Worm (Caenorhabditis elegans) whole organism, mixed stage, embryonic: ENCODE data around the gene mlc-3.

Experiments
- M03D4.4 ChIP-seq: sonication (generic microtip); optimal IDR thresholded peaks from 2 replicates; lab custom pipeline; 2017; ENCODE audit warnings: mild to moderate bottlenecking, missing genetic modification characterization, missing compliant biosample characterization
- bed-3 ChIP-seq: fragments of 200-800 bp; sonication (Bioruptor generic); optimal IDR thresholded peaks from 3 replicates; lab custom pipeline; 2018; ENCODE audit warnings: mild to moderate bottlenecking, missing genetic modification characterization, moderate library complexity, missing compliant biosample characterization
- blmp-1 ChIP-seq: fragments of 150-350 bp; optimal IDR thresholded peaks from 2 replicates; lab custom pipeline; 2014; ENCODE audit warnings: missing biosample characterization, missing genetic modification characterization
- ceh-39 ChIP-seq: fragments of 150-350 bp; optimal IDR thresholded peaks from 2 replicates; lab custom pipeline; 2014; ENCODE audit warnings: missing biosample characterization, missing genetic modification characterization
- ceh-43 ChIP-seq: fragments of 200-800 bp; sonication (Bioruptor generic); optimal IDR thresholded peaks from 2 replicates; lab custom pipeline; 2018; ENCODE audit warnings: mild to moderate bottlenecking, missing genetic modification characterization, moderate library complexity, missing compliant biosample characterization
- ceh-83 ChIP-seq: fragments of 200-800 bp; sonication (Bioruptor generic); optimal IDR thresholded peaks from 2 replicates; lab custom pipeline; 2018; ENCODE audit warnings: mild to moderate bottlenecking, missing genetic modification characterization, missing compliant biosample characterization
- ces-1 ChIP-seq: fragments of 150-350 bp; optimal IDR thresholded peaks from 2 replicates; lab custom pipeline; 2014; ENCODE audit warnings: missing biosample characterization, missing genetic modification reagents, missing genetic modification characterization
- cnd-1 ChIP-seq: fragments of 200-800 bp; sonication (Bioruptor generic); optimal IDR thresholded peaks from 2 replicates; lab custom pipeline; 2018; ENCODE audit warnings: mild to moderate bottlenecking, missing genetic modification characterization, missing compliant biosample characterization
- drap-1 ChIP-seq: fragments of 200-800 bp; sonication (Bioruptor generic); optimal IDR thresholded peaks from 3 replicates; lab custom pipeline; 2018; ENCODE audit warnings: mild to moderate bottlenecking, missing genetic modification characterization, missing compliant biosample characterization
- elt-1 ChIP-seq: sonication (generic microtip); optimal IDR thresholded peaks from 2 replicates; lab custom pipeline; 2017; ENCODE audit warnings: missing genetic modification characterization, mild to moderate bottlenecking, missing compliant biosample characterization, antibody characterized with exemption, moderate library complexity, borderline replicate concordance; ENCODE audit not compliant: insufficient read depth
- elt-3 ChIP-seq: fragments of 150-350 bp; optimal IDR thresholded peaks from 2 replicates; lab custom pipeline; 2014; ENCODE audit warnings: missing biosample characterization, missing genetic modification characterization
- flh-1 ChIP-seq: fragments of 200-800 bp; sonication (Bioruptor generic); optimal IDR thresholded peaks from 2 replicates; lab custom pipeline; 2018; ENCODE audit warnings: mild to moderate bottlenecking, missing genetic modification characterization, moderate library complexity, missing compliant biosample characterization
- ham-2 ChIP-seq: fragments of 200-800 bp; sonication (Bioruptor generic); optimal IDR thresholded peaks from 2 replicates; lab custom pipeline; 2018; ENCODE audit warnings: mild to moderate bottlenecking, missing genetic modification characterization, missing compliant biosample characterization
- hlh-1 ChIP-seq: fragments of 150-350 bp; optimal IDR thresholded peaks from 2 replicates; lab custom pipeline; 2014; ENCODE audit warnings: missing biosample characterization, missing genetic modification reagents, missing genetic modification characterization
- lin-13 ChIP-seq: fragments of 150-350 bp; optimal IDR thresholded peaks from 2 replicates; lab custom pipeline; 2014; ENCODE audit warnings: missing biosample characterization, missing genetic modification characterization
- lin-32 ChIP-seq: fragments of 200-800 bp; sonication (Bioruptor generic); optimal IDR thresholded peaks from 2 replicates; lab custom pipeline; 2018; ENCODE audit warnings: mild to moderate bottlenecking, missing genetic modification characterization, missing compliant biosample characterization
- lsy-2 ChIP-seq: fragments of 150-350 bp; optimal IDR thresholded peaks from 2 replicates; lab custom pipeline; 2014; ENCODE audit warnings: missing biosample characterization, missing genetic modification characterization
- mab-5 ChIP-seq: fragments of 150-350 bp; optimal IDR thresholded peaks from 2 replicates; lab custom pipeline; 2014; ENCODE audit warnings: missing biosample characterization, missing genetic modification characterization
- mep-1 ChIP-seq: fragments of 150-350 bp; optimal IDR thresholded peaks from 2 replicates; lab custom pipeline; 2017; ENCODE audit warnings: missing biosample characterization, missing genetic modification reagents, missing genetic modification characterization, inconsistent platforms
- mls-2 ChIP-seq: sonication (generic microtip); optimal IDR thresholded peaks from 2 replicates; lab custom pipeline; 2016; ENCODE audit warnings: mild to moderate bottlenecking, missing genetic modification characterization, moderate library complexity, missing compliant biosample characterization
- nhr-12 ChIP-seq: fragments of 150-350 bp; optimal IDR thresholded peaks from 2 replicates; lab custom pipeline; 2014; ENCODE audit warnings: missing biosample characterization, missing genetic modification characterization
- nhr-2 ChIP-seq: fragments of 150-350 bp; optimal IDR thresholded peaks from 2 replicates; lab custom pipeline; 2014; ENCODE audit warnings: missing biosample characterization, missing genetic modification characterization
- nhr-237 ChIP-seq: fragments of 150-350 bp; optimal IDR thresholded peaks from 2 replicates; lab custom pipeline; 2014; ENCODE audit warnings: missing biosample characterization, missing genetic modification characterization
- nhr-76 ChIP-seq: sonication (generic microtip); optimal IDR thresholded peaks from 2 replicates; lab custom pipeline; 2017; ENCODE audit warnings: missing biosample characterization, missing genetic modification characterization
- pha-4 ChIP-seq: fragments of 150-350 bp; optimal IDR thresholded peaks from 2 replicates; lab custom pipeline; 2018; ENCODE audit warnings: missing biosample characterization, missing genetic modification reagents, missing genetic modification characterization
- snpc-4 ChIP-seq: fragments of 150-350 bp; optimal IDR thresholded peaks from 2 replicates; lab custom pipeline; 2014; ENCODE audit warnings: missing biosample characterization, missing genetic modification characterization
- sptf-1 ChIP-seq: sonication (generic microtip); optimal IDR thresholded peaks from 2 replicates; lab custom pipeline; 2017; ENCODE audit warnings: mild to moderate bottlenecking, missing genetic modification characterization, moderate library complexity, missing compliant biosample characterization
- tbx-8 ChIP-seq: fragments of 200-800 bp; sonication (Bioruptor generic); optimal IDR thresholded peaks from 2 replicates; lab custom pipeline; 2018; ENCODE audit warnings: mild to moderate bottlenecking, missing genetic modification characterization, moderate library complexity, missing compliant biosample characterization
- unc-120 ChIP-seq: sonication (generic microtip); optimal IDR thresholded peaks from 2 replicates; lab custom pipeline; 2017; ENCODE audit warnings: missing genetic modification characterization, missing compliant biosample characterization; ENCODE audit not compliant: poor library complexity, severe bottlenecking
- unc-39 ChIP-seq: fragments of 150-350 bp; optimal IDR thresholded peaks from 2 replicates; lab custom pipeline; 2014; ENCODE audit warnings: missing biosample characterization, missing genetic modification characterization
- unc-62 ChIP-seq: fragments of 150-350 bp; optimal IDR thresholded peaks from 2 replicates; lab custom pipeline; 2014; ENCODE audit warnings: missing biosample characterization, missing genetic modification reagents, missing genetic modification characterization
- zip-8 ChIP-seq: fragments of 150-350 bp; optimal IDR thresholded peaks from 2 replicates; lab custom pipeline; 2014; ENCODE audit warnings: missing biosample characterization, missing genetic modification characterization
- ztf-11 ChIP-seq: fragments of 150-350 bp; optimal IDR thresholded peaks from 2 replicates; lab custom pipeline; 2014; ENCODE audit warnings: missing biosample characterization, missing genetic modification characterization

mlc-3 gene

DNA sequence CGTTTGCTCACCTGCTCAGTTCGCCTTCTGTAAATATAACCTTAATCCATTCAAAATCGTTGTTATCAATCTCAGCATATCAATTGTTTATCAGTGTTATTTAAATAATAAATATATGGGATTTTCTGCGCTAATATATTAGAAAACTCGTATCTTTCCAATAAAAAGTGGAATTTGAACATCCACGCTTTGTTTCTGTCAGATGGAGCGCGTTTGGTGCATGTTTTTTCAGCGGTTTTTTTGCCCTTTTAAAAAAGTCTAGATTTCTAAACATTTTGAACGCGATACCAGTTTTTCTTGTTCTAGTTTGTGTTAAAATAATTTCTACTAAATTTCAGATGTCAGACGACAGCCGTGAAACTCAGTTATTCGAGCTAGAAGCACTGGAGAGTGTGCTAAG lies 22.1 kb downstream of the mlc-3 start, which contains the start of gene F56D2.2:
TSS of gene F56D2.2 (plus strand) at position 339 of the 400 bp plus-strand sequence.
- TF ChIP-seq lsy-2 (tag; lab: Kevin White, UChicago) (no peak), lin-13 (no peak), ham-2 (GFP tag; lab: Kevin White, UChicago) (no peak), unc-62 (GFP tag; lab: Kevin White, UChicago) (no peak), elt-3 (tag; lab: Kevin White, UChicago) (no peak), nhr-2 (peak; percentile 1), cnd-1 (tag; lab: Kevin White, UChicago) (no peak), ces-1 (GFP tag; lab: Kevin White, UChicago) (no peak), bed-3 (GFP tag; lab: Kevin White, UChicago) (no peak), mep-1 (tag; lab: Kevin White, UChicago) (peak; percentile 37)

DNA sequence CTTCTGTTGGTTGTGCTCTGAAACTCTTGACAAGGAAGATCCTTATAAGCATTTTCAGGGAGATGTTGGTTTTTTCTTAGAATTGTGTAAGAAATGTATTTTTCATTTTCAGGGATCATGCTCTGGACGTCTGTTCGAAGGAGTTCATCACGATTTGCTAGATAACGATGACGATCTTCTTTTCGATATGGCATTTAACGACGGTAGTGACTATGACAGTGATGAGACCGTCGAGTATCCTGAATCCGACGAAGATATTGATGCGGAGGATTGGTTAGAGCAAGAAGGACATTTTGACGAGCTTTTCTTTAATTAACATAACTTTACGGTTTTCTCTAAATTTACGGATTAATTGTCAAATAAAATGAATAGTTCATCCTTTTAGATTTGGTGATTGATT lies 23.9 kb downstream of the mlc-3 start:
- TF ChIP-seq hlh-1 (tag; lab: Kevin White, UChicago) (no peak), mab-5 (tag; lab: Kevin White, UChicago) (no peak), nhr-12 (tag; lab: Kevin White, UChicago) (no peak), elt-1 (tag; lab: Kevin White, UChicago) (no peak), ces-1 (GFP tag; lab: Kevin White, UChicago) (no peak), unc-120 (tag; lab: Kevin White, UChicago) (no peak), tbx-8 (GFP tag; lab: Kevin White, UChicago) (no peak), nhr-237 (no peak), lsy-2 (tag; lab: Kevin White, UChicago) (no peak)

DNA sequence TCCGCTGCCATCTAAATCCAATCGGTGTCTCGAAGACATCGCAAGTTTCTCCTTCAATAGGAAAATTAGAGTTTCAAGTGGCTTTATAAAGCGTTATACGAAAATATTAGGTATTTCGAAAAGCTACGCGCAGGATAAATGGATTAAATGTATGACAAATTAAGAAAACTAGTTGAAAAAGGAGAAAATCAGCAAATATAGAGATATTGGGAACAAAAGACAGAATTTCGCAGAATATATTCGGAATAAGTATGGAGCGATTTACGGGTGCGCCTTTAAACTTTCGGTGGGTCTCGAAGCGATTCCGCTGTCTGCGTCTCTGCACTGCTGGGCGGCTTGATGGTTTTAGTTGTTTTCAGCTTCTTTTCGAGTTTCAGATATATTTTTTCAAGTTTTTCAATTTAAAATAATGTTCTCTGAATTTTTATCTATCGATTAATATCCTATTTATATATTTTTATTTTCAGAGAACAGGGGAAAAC lies 26.9 kb downstream of the mlc-3 start, which contains the start of the genes ddx-15 and ucr-1:
TSS of gene ddx-15 (minus strand) at position 51 of the 482 bp plus-strand sequence.
TSS of gene ucr-1 (plus strand) at position 468 of the 482 bp plus-strand sequence.
- TF ChIP-seq ham-2 (GFP tag; lab: Kevin White, UChicago) (no peak), pha-4 (tag; lab: Kevin White, UChicago) (peak; percentile 41), bed-3 (GFP tag; lab: Kevin White, UChicago) (no peak), ceh-83 (GFP tag; lab: Kevin White, UChicago) (no peak), M03D4.4 (tag; lab: Kevin White, UChicago) (no peak), mep-1 (tag; lab: Kevin White, UChicago) (peak; percentile 71), zip-8 (tag; lab: Kevin White, UChicago) (no peak), lsy-2 (tag; lab: Kevin White, UChicago) (peak; percentile 76), sptf-1 (tag; lab: Kevin White, UChicago) (no peak), tbx-8 (GFP tag; lab: Kevin White, UChicago) (no peak), nhr-12 (tag; lab: Kevin White, UChicago) (no peak), hlh-1 (tag; lab: Kevin White, UChicago) (no peak), ceh-39 (tag; lab: Kevin White, UChicago) (no peak), ztf-11 (tag; lab: Kevin White, UChicago) (no peak), flh-1 (GFP tag; lab: Kevin White, UChicago) (no peak), mls-2 (tag; lab: Kevin White, UChicago) (no peak), mab-5 (tag; lab: Kevin White, UChicago) (no peak), elt-3 (tag; lab: Kevin White, UChicago) (no peak), ces-1 (GFP tag; lab: Kevin White, UChicago) (no peak), unc-62 (GFP tag; lab: Kevin White, UChicago) (no peak), unc-39 (tag; lab: Kevin White, UChicago) (no peak), nhr-2 (no peak), ceh-43 (GFP tag; lab: Kevin White, UChicago) (no peak), blmp-1 (tag; lab: Kevin White, UChicago) (no peak), unc-120 (tag; lab: Kevin White, UChicago) (peak; percentile 20), lin-13 (peak; percentile 55), snpc-4 (no peak), nhr-76 (tag; lab: Kevin White, UChicago) (no peak), cnd-1 (tag; lab: Kevin White, UChicago) (no peak), lin-32 (GFP tag; lab: Kevin White, UChicago) (no peak), drap-1 (GFP tag; lab: Kevin White, UChicago) (no peak), nhr-237 (no peak)
